Worm (Caenorhabditis elegans): ENCODE measurements around the gene fbxa-90.
"Not testable (repeated sequence)": the region's sequence is repeated elsewhere in the genome, so short reads cannot be mapped to it uniquely, and the experiment has no call there.

The fbxa-90 gene

DNA sequence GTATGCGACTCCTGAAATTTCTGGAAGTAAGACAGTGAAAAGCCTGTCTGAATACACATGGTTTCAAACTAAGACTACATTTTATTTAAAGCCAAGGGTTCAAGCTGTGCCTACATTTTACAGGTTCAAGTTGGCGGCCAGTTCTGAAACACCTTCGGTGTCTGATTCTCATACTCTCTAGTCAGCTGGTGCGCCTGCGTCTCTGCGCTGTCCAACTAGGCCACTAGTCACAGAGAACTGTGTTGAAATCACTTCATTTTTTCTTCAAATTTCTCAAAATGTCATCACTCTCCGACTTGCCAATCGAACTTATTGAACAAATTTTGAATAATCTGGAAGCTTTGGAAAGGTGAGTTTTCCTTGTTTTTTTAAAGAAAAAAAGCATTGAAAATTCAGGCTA, at the start of gene fbxa-90:
TSS of gene fbxa-90 (plus strand) at position 179 of the 400 bp plus-strand sequence.
- no peak for TF ChIP-seq unc-62 (GFP tag; optimal IDR thresholded peaks at IDR 0.05)

DNA sequence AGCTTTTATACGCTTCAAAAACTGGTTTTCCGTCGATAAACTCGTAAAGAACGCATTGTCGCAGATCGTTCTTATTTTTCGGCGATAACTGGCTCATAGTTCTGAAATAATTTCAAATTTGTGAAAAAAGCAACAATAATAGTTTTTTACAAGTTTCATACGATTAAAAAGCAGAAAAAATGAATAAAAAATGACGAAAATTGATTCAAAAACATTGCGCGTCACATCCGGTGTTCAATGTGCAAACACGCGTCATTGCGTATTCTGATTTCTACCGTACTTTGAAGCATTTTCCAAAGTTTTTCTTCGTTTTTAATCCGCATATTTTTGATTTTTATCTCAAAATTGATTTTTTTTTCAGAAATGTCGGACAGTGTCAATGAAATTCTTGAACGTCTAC, 48.2 kb upstream of the fbxa-90 start, which contains the start of the genes fbxa-206 and Y102A5C.2:
TSS of gene fbxa-206 (minus strand) at position 101 of the 400 bp plus-strand sequence.
TSS of gene Y102A5C.2 (plus strand) at position 354 of the 400 bp plus-strand sequence.
- TF ChIP-seq unc-62 (GFP tag; optimal IDR thresholded peaks at IDR 0.05) = no peak

DNA sequence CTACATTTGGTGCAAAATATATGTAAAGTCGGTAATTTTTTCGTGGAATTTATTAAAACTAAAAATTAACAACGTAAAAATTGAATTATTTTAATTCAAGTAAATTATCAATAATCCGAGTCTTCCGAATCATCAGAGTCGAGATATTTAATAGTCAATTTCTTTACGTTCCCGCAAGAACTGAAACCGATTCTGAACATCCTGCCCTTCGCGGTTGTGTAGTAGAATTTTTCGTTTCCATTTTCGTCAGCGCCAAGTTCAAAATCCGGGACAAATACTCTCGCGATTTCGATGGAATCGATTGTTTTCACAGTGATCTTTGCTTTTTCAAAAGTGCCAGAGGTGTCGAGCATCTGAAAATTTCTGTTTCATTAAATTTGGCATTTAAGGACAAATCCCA, 46.9 kb upstream of the fbxa-90 start:
- TF ChIP-seq unc-62 (GFP tag; optimal IDR thresholded peaks at IDR 0.05) = no peak

DNA sequence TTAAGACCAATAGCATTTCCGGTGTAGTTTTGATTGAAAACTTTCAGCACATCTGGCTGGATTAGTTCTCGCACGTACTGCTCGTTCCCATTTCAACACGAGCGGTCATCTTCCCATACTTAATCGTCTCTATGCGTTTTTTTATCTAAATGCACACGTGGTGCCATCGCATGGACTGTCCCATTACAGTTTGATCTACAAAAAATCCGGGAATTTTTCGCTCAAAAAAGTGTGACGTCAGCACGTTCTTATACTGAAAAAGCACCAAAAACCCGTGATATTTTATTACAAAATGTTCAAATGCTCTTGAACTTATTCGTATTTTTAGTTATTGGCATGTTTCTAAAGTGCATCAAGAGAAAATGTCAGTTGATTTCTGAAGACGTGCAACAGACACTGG, 44.7 kb upstream of the fbxa-90 start, which contains the start of gene Y102A5C.4:
TSS of gene Y102A5C.4 (plus strand) at position 301 of the 400 bp plus-strand sequence.
- TF ChIP-seq unc-62 (GFP tag; optimal IDR thresholded peaks at IDR 0.05) = no peak

DNA sequence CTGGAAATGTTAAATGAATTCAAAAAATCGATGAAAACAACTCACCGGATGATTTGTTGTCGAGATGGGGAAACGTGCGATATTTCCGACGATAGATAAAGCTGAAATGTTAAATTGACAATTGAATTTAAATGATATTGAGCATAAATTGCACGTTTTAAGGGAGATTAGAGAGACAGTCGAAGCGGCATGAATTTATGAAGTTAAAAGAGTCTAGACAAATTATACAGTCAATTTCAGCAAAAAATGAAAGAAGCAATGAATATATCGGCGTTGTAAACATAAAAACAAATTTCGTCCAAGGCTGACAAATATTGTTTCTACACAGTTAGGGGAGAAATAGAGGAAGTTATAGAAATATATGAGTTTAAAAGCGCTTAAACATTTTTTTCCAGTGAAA, 39.3 kb upstream of the fbxa-90 start, which contains the start of gene Y102A5C.36:
TSS of gene Y102A5C.36 (minus strand) at position 101 of the 400 bp plus-strand sequence.
- no peak for TF ChIP-seq unc-62 (GFP tag; optimal IDR thresholded peaks at IDR 0.05)

DNA sequence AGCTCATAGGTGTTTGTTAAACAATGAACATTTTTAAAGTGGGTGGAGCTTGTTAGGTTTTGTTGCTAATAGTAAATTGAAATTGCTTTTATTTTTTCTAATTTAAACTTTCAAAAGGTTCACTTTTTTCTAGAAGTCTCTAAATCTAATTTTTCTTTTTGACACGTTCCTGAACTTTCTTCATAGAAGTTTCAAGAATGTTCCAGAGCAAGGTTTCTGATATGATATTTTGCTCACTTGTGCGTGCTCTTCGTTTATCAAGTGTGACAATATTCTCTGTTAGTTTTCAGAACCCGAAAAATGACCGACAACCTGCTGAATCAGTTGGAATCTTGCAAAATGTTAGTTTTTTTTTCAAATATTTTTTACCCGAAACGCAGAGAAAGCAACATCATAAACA, 27.9 kb upstream of the fbxa-90 start, which contains the start of gene fbxa-148:
TSS of gene fbxa-148 (plus strand) at position 301 of the 400 bp plus-strand sequence.
- not testable (repeated sequence) for TF ChIP-seq unc-62 (GFP tag; optimal IDR thresholded peaks at IDR 0.05)

DNA sequence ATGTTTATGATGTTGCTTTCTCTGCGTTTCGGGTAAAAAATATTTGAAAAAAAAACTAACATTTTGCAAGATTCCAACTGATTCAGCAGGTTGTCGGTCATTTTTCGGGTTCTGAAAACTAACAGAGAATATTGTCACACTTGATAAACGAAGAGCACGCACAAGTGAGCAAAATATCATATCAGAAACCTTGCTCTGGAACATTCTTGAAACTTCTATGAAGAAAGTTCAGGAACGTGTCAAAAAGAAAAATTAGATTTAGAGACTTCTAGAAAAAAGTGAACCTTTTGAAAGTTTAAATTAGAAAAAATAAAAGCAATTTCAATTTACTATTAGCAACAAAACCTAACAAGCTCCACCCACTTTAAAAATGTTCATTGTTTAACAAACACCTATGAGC, 18.6 kb upstream of the fbxa-90 start, which contains the start of gene fbxa-112:
TSS of gene fbxa-112 (minus strand) at position 101 of the 400 bp plus-strand sequence.
- TF ChIP-seq unc-62 (GFP tag; optimal IDR thresholded peaks at IDR 0.05) = not testable (repeated sequence)

DNA sequence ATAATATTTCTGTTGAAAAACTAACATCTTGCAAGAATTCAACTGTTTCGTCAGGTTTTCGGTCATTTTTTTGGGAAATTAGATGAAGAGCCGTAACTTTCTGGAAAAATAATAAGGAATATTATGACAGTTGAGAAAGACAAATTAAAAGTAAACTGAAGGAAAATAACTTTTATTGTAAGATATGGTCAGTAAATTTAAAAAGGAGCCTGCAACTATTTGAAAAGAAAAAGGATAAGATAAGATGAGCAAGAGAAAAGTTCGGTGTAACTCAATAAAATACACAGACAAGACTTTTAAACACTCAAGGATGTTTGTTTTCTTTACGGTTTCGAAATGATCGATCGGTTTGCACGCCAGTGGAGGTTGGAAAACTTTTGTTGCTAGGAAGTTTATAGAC, 17.0 kb upstream of the fbxa-90 start, which contains the start of gene fbxa-111:
TSS of gene fbxa-111 (minus strand) at position 101 of the 400 bp plus-strand sequence.
- TF ChIP-seq unc-62 (GFP tag; optimal IDR thresholded peaks at IDR 0.05) = not testable (repeated sequence)

DNA sequence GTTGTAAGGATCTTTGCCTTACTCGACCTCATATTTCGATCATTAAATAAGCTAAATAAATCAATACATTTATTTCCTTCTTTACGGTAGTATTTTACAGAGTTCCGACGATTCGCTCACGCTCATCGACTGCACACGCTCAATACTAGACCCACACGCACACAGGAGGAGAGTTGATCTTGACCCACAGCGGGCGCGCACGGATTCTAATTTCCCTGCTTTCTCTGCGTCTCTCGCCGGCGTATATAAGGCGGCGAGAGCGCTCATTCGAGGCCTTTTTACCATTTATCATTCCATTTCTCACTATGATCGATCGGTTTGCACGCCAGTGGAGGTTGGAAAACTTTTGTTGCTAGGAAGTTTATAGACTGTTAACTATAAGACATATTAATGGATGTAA, 16.6 kb upstream of the fbxa-90 start:
- no peak for TF ChIP-seq unc-62 (GFP tag; optimal IDR thresholded peaks at IDR 0.05)

DNA sequence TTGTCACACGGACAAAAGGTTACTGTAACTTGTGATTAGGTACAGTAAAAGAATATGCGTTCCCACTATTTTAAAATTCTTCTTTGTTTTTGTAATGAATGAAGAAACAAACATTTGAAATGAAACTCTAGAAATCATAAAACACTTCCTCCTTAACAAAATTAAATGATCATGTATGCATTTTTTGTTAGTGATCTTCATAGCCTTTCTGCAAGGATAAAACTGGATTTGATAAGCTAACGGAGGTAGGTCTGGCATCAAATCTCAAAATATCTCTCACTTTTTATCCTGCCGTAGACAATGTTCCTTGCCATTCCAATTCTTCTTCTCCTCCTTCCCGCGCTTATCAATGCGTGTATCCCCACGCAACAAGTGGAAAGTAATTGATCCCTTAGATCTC, 15.1 kb upstream of the fbxa-90 start, which contains the start of gene clec-238:
TSS of gene clec-238 (plus strand) at position 301 of the 400 bp plus-strand sequence.
- no peak for TF ChIP-seq unc-62 (GFP tag; optimal IDR thresholded peaks at IDR 0.05)

DNA sequence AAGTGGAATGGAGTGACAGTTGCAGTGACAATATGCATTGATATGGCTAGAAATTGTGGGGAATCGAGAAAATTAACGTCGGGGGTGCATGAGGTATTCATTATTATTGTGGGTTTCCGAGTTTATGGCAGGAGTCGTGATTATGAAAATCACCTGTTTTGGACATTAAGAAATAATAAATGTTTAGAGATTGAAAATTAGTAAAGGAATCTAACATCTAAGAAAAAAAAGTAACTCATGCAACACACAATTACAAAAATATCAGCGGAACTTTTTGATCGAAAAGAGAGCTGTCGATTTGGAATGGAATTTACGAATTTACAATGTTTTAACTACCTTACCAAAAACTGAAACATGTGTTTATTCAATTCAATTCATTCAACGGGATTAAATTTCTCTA, 11.8 kb upstream of the fbxa-90 start, which contains the start of gene srh-206:
TSS of gene srh-206 (minus strand) at position 101 of the 400 bp plus-strand sequence.
- no peak for TF ChIP-seq unc-62 (GFP tag; optimal IDR thresholded peaks at IDR 0.05)

DNA sequence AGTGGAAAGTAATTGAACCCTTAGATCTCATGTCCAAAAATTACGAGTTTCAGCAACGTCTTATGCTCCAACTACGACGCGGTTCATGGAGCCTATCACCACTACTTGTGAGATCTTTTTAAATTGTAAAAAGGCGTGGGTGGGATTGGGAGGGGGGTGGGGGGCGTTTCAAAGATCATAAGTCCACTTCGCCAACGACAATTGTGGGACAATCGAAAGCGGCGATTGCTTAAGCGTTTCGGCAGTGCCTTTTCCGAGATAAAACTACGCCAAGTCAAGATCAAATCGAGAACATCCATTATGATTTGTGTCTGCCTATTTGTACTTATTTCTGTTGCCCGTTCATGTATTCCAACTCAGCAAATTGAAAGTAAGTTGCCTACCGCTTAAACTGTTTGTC, 10.4 kb upstream of the fbxa-90 start, which contains the start of gene clec-239:
TSS of gene clec-239 (plus strand) at position 301 of the 400 bp plus-strand sequence.
- no peak for TF ChIP-seq unc-62 (GFP tag; optimal IDR thresholded peaks at IDR 0.05)

DNA sequence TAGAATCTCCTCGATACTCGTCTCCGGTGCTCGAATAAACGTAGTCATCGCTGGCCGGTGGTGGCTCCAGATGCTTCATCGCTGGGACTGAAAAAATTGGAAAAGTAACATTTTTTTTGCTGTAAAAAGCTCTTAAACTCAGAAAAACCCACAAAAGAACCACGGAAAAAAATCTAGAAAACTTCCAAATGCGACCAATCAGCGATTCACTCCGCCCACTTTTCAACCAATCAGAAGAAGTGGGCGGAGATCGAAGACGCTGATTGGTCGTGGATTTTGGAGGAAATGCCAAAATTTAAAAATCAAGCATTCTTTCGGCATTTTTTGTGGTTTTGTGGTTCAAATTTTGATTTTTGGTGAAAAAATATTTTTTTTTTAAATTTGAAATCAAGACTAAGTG, 7.6 kb upstream of the fbxa-90 start:
- TF ChIP-seq unc-62 (GFP tag; optimal IDR thresholded peaks at IDR 0.05) = no peak

DNA sequence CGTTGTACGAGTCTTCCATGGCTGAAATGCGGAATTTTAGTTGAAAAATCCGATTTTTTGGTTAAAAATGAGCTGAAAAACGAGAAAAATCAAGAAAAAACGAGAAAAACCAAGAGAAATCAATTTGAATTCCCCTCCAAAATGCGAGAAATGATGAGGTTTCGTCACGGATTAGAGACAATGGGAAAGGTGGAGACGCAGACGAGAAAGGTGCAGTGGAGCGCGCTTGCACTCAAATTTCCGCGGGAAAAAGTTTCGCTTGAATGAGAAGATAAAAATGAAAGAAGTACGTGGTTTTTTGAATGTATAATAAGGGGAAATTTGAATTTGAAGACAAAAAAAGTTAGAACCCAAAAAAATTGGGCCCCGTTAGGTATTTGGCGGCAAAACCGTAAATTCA, 959 bp upstream of the fbxa-90 start, which contains the start of gene efl-1:
TSS of gene efl-1 (minus strand) at position 21 of the 400 bp plus-strand sequence.
- TF ChIP-seq unc-62 (GFP tag; optimal IDR thresholded peaks at IDR 0.05) = no peak

DNA sequence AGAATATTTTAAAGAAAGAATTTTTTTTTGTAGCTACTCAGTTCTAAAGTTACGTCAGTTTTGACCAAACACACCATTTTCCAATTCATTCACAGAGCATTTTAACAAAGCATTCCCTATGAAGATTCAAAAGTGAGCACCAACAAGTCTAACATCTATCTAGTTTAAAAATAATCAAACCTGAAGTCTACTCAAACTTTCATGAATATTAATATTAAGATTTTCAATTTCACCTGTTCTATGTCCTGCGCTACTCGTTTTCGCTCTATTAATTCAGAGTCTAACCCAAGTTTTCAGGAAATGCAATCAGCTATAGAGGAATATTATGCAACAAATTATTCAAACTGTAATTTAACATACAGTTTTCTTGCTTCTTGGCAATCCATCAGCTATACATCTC, 5.5 kb downstream of the fbxa-90 start, which contains the start of gene srh-119:
TSS of gene srh-119 (plus strand) at position 301 of the 400 bp plus-strand sequence.
- TF ChIP-seq unc-62 (GFP tag; optimal IDR thresholded peaks at IDR 0.05) = no peak

DNA sequence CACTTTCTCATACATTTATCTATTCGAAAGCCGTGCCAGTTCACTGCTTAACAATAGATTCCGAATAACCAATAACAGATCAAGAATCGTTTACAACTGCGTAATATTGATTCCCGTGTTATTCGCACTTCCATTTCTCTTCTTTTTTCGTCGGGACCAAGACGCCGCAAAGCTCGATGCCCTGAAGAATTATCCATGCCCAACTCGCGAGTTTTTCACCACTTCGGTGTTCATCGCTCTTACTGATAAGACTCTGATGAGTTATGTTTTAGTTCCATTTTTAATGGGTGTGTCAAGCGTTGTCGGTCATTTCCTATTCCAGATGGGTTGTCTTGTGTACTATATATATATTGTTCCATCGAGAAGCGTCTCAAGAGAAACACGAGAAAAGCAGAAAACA, 6.7 kb downstream of the fbxa-90 start:
- TF ChIP-seq unc-62 (GFP tag; optimal IDR thresholded peaks at IDR 0.05) = no peak

DNA sequence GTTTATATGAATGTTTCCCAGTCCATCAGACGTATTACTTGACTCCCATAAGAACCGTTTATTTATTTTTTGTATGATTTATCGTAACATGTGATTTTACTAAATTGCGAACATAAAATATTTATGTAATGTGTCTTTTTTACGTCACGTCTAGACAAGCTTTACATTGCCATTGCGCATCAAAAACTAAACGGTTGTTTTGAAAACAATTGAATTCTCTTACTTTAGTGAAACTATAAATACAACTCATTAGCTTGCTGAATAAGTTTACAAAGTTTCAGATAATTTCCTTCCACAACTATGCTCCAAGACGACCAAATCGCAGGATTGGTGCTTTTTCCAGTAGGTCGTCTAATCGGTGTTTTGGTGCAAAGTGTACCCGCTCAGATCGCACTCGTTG, 8.3 kb downstream of the fbxa-90 start, which contains the start of gene srx-54:
TSS of gene srx-54 (plus strand) at position 301 of the 400 bp plus-strand sequence.
- no peak for TF ChIP-seq unc-62 (GFP tag; optimal IDR thresholded peaks at IDR 0.05)
